Fruit fly (Drosophila melanogaster) whole organism, embryonic: Measurements from ENCODE around the gene CG46460.

Experiments
- Bgb ChIP-seq: fragments of 200-800 bp; sonication (Bioruptor generic); IDR thresholded peaks from 2 replicates; pipeline ENCODE4 v1.3.6; 2022; ENCODE audit warnings: missing biosample characterization, missing genetic modification characterization; ENCODE audit not compliant: partially characterized antibody
- Blimp-1 ChIP-seq: fragments of 200-800 bp; sonication (Bioruptor generic); optimal IDR thresholded peaks from 3 replicates; lab custom pipeline; 2018; ENCODE audit warnings: missing biosample characterization, missing genetic modification characterization, mild to moderate bottlenecking, moderate library complexity, missing genetic modification reagents
- BtbVII ChIP-seq: fragments of 200-800 bp; sonication (Bioruptor generic); optimal IDR thresholded peaks from 3 replicates; lab custom pipeline; 2017; ENCODE audit warnings: missing biosample characterization, mild to moderate bottlenecking, missing genetic modification characterization
- CG1024 ChIP-seq: fragments of 200-800 bp; sonication (Bioruptor generic); IDR thresholded peaks from 2 replicates; pipeline ENCODE4 v1.3.6; 2022; ENCODE audit warnings: missing biosample characterization, missing genetic modification characterization
- CG10565 ChIP-seq: fragments of 200-800 bp; sonication (Bioruptor generic); optimal IDR thresholded peaks from 3 replicates; lab custom pipeline; 2016; ENCODE audit warnings: missing biosample characterization, mild to moderate bottlenecking, missing genetic modification characterization
- CG13287 ChIP-seq: fragments of 200-800 bp; sonication (Bioruptor generic); IDR thresholded peaks from 2 replicates; pipeline ENCODE4 v1.3.6; 2022; ENCODE audit warnings: missing biosample characterization, missing genetic modification characterization; ENCODE audit not compliant: partially characterized antibody
- CG13424 ChIP-seq: fragments of 200-800 bp; sonication (Bioruptor generic); optimal IDR thresholded peaks from 2 replicates; lab custom pipeline; 2019; ENCODE audit warnings: missing biosample characterization, mild to moderate bottlenecking, missing genetic modification characterization, moderate library complexity
- CG13624 ChIP-seq: fragments of 200-800 bp; sonication (Bioruptor generic); optimal IDR thresholded peaks from 2 replicates; lab custom pipeline; 2016; ENCODE audit warnings: missing biosample characterization, missing genetic modification characterization
- CG13894 ChIP-seq: fragments of 200-800 bp; sonication (Bioruptor generic); optimal IDR thresholded peaks from 3 replicates; lab custom pipeline; 2018; ENCODE audit warnings: missing biosample characterization, mild to moderate bottlenecking, missing genetic modification characterization, moderate library complexity
- CG16813 ChIP-seq: fragments of 200-800 bp; sonication (Bioruptor generic); IDR thresholded peaks from 3 replicates; pipeline ENCODE4 v1.3.6; 2022; ENCODE audit warnings: missing biosample characterization, missing genetic modification characterization; ENCODE audit not compliant: partially characterized antibody
- CG16863 ChIP-seq: fragments of 200-800 bp; sonication (Bioruptor generic); optimal IDR thresholded peaks from 3 replicates; lab custom pipeline; 2016; ENCODE audit warnings: missing biosample characterization, missing genetic modification characterization
- CG17186 ChIP-seq: fragments of 200-800 bp; sonication (Bioruptor generic); optimal IDR thresholded peaks from 3 replicates; lab custom pipeline; 2017; ENCODE audit warnings: missing biosample characterization, missing genetic modification reagents, missing genetic modification characterization
- CG17328 ChIP-seq: fragments of 200-800 bp; sonication (Bioruptor generic); IDR thresholded peaks from 2 replicates; pipeline ENCODE4 v1.3.6; 2022; ENCODE audit warnings: missing biosample characterization, missing genetic modification characterization
- CG18599 ChIP-seq: fragments of 200-800 bp; sonication (Bioruptor generic); optimal IDR thresholded peaks from 3 replicates; lab custom pipeline; 2017; ENCODE audit warnings: missing biosample characterization, missing genetic modification characterization, mild to moderate bottlenecking, moderate library complexity, missing genetic modification reagents
- CG34422 ChIP-seq: fragments of 200-800 bp; sonication (Bioruptor generic); IDR thresholded peaks from 3 replicates; pipeline ENCODE4 v1.3.6; 2022; ENCODE audit warnings: missing biosample characterization, missing genetic modification characterization
- CG3995 ChIP-seq: fragments of 200-800 bp; sonication (Bioruptor generic); optimal IDR thresholded peaks from 3 replicates; lab custom pipeline; 2016; ENCODE audit warnings: missing biosample characterization, missing genetic modification characterization
- CG42726 ChIP-seq: fragments of 200-800 bp; sonication (Bioruptor generic); IDR thresholded peaks from 2 replicates; pipeline ENCODE4 v1.3.6; 2022; ENCODE audit warnings: missing biosample characterization, missing genetic modification characterization; ENCODE audit not compliant: partially characterized antibody
- CG6175 ChIP-seq: fragments of 200-800 bp; sonication (Bioruptor generic); IDR thresholded peaks from 3 replicates; pipeline ENCODE4 v1.3.6; 2022; ENCODE audit warnings: missing biosample characterization, missing genetic modification characterization
- CG7556 ChIP-seq: fragments of 200-800 bp; sonication (Bioruptor generic); optimal IDR thresholded peaks from 2 replicates; lab custom pipeline; 2017; ENCODE audit warnings: missing biosample characterization, mild to moderate bottlenecking, missing genetic modification characterization
- CG7987 ChIP-seq: fragments of 200-800 bp; sonication (Bioruptor generic); optimal IDR thresholded peaks from 2 replicates; lab custom pipeline; 2018; ENCODE audit warnings: missing biosample characterization, mild to moderate bottlenecking, missing genetic modification characterization, moderate library complexity
- CG9797 ChIP-seq: fragments of 200-800 bp; sonication (Bioruptor generic); optimal IDR thresholded peaks from 3 replicates; lab custom pipeline; 2018; ENCODE audit warnings: missing biosample characterization, mild to moderate bottlenecking, missing genetic modification characterization
- Dad ChIP-seq: fragments of 200-800 bp; sonication (Bioruptor generic); optimal IDR thresholded peaks from 3 replicates; lab custom pipeline; 2016; ENCODE audit warnings: missing biosample characterization, missing genetic modification characterization
- Doc2 ChIP-seq: fragments of 200-800 bp; sonication (Bioruptor generic); IDR thresholded peaks from 2 replicates; pipeline ENCODE4 v1.3.6; 2022; ENCODE audit warnings: missing biosample characterization, missing genetic modification characterization
- Elba2 ChIP-seq: fragments of 200-800 bp; sonication (Bioruptor generic); optimal IDR thresholded peaks from 3 replicates; lab custom pipeline; 2016; ENCODE audit warnings: missing biosample characterization, missing genetic modification characterization
- HLHmδ ChIP-seq: fragments of 200-800 bp; sonication (Bioruptor generic); optimal IDR thresholded peaks from 2 replicates; lab custom pipeline; 2018; ENCODE audit warnings: missing biosample characterization, mild to moderate bottlenecking, missing genetic modification characterization, moderate library complexity
- Hr51 ChIP-seq, 2 experiments: fragments of 200-800 bp; sonication (Bioruptor generic); optimal IDR thresholded peaks; 2 replicates in 1 of 2; 3 replicates in 1 of 2; lab custom pipeline; 2016 to 2018; ENCODE audit warnings: missing biosample characterization in 2 of 2, missing genetic modification characterization in 2 of 2, mild to moderate bottlenecking in 1 of 2, moderate library complexity in 1 of 2
- Hr78 ChIP-seq, 2 experiments: fragments of 200-800 bp in 1 of 2; fragments of >200 bp in 1 of 2; sonication (Bioruptor generic) in 1 of 2; optimal IDR thresholded peaks; 2 replicates each; lab custom pipeline; 2017 to 2019; ENCODE audit warnings: missing biosample characterization in 2 of 2, missing genetic modification characterization in 2 of 2, mild to moderate bottlenecking in 1 of 2, moderate library complexity in 1 of 2
- Jarid2 ChIP-seq: fragments of 200-800 bp; sonication (Bioruptor generic); optimal IDR thresholded peaks from 3 replicates; lab custom pipeline; 2017; ENCODE audit warnings: mild to moderate bottlenecking, missing biosample characterization, missing genetic modification reagents, missing genetic modification characterization
- Mrtf ChIP-seq: fragments of 200-800 bp; sonication (Bioruptor generic); IDR thresholded peaks from 3 replicates; pipeline ENCODE4 v1.3.6; 2022; ENCODE audit warnings: missing biosample characterization, missing genetic modification characterization
- PHDP ChIP-seq: fragments of 200-800 bp; sonication (Bioruptor generic); optimal IDR thresholded peaks from 3 replicates; lab custom pipeline; 2018; ENCODE audit warnings: missing biosample characterization, mild to moderate bottlenecking, missing genetic modification characterization, moderate library complexity
- Scr ChIP-seq: fragments of 200-800 bp; sonication (Bioruptor generic); IDR thresholded peaks from 2 replicates; pipeline ENCODE4 v1.3.6; 2022; ENCODE audit warnings: missing biosample characterization, missing genetic modification characterization; ENCODE audit not compliant: partially characterized antibody
- Side ChIP-seq: fragments of 200-800 bp; sonication (Bioruptor generic); optimal IDR thresholded peaks from 2 replicates; lab custom pipeline; 2016; ENCODE audit warnings: missing biosample characterization, missing genetic modification characterization
- Sry-δ ChIP-seq: fragments of 200-800 bp; sonication (Bioruptor generic); optimal IDR thresholded peaks from 2 replicates; lab custom pipeline; 2016; ENCODE audit warnings: missing biosample characterization, missing genetic modification characterization
- Trl ChIP-seq, 3 experiments: fragments of >200 bp in 2 of 3; fragments of 200-800 bp in 1 of 3; sonication (Bioruptor generic) in 1 of 3; optimal IDR thresholded peaks; 2 replicates in 1 of 3; 3 replicates in 2 of 3; lab custom pipeline; 2016 to 2017; ENCODE audit warnings: missing biosample characterization in 1 of 3, missing genetic modification characterization in 1 of 3
- al ChIP-seq: fragments of 200-800 bp; sonication (Bioruptor generic); IDR thresholded peaks from 2 replicates; pipeline ENCODE4 v1.3.6; 2022; ENCODE audit warnings: missing biosample characterization, missing genetic modification characterization
- ash1 ChIP-seq: fragments of 200-800 bp; sonication (Bioruptor generic); optimal IDR thresholded peaks from 2 replicates; lab custom pipeline; 2018; ENCODE audit warnings: missing biosample characterization, mild to moderate bottlenecking, missing genetic modification characterization
- croc ChIP-seq: fragments of 200-800 bp; sonication (Bioruptor generic); conservative IDR thresholded peaks from 3 replicates; pipeline ENCODE4 v1.3.6; 2022; ENCODE audit warnings: missing biosample characterization, missing genetic modification characterization
- dmrt11E ChIP-seq: fragments of 200-800 bp; sonication (Bioruptor generic); optimal IDR thresholded peaks from 3 replicates; lab custom pipeline; 2018; ENCODE audit warnings: missing biosample characterization, mild to moderate bottlenecking, missing genetic modification characterization, moderate library complexity
- fd102C ChIP-seq: fragments of 200-800 bp; sonication (Bioruptor generic); optimal IDR thresholded peaks from 2 replicates; lab custom pipeline; 2018; ENCODE audit warnings: missing biosample characterization, mild to moderate bottlenecking, missing genetic modification characterization, moderate library complexity
- klu ChIP-seq: fragments of 200-800 bp; sonication (Bioruptor generic); IDR thresholded peaks from 2 replicates; pipeline ENCODE4 v1.3.6; 2022; ENCODE audit warnings: missing biosample characterization, missing genetic modification characterization
- nerfin-1 ChIP-seq: fragments of 200-800 bp; sonication (Bioruptor generic); optimal IDR thresholded peaks from 3 replicates; lab custom pipeline; 2019; ENCODE audit warnings: missing biosample characterization, mild to moderate bottlenecking, missing genetic modification characterization, moderate library complexity
- oc ChIP-seq: fragments of 200-800 bp; sonication (Bioruptor generic); optimal IDR thresholded peaks from 2 replicates; lab custom pipeline; 2018; ENCODE audit warnings: missing biosample characterization, mild to moderate bottlenecking, missing genetic modification characterization, moderate library complexity
- org-1 ChIP-seq: fragments of 200-800 bp; sonication (Bioruptor generic); optimal IDR thresholded peaks from 2 replicates; lab custom pipeline; 2017; ENCODE audit warnings: missing biosample characterization, missing genetic modification characterization
- pita ChIP-seq: fragments of 200-800 bp; sonication (Bioruptor generic); optimal IDR thresholded peaks from 2 replicates; lab custom pipeline; 2017; ENCODE audit warnings: missing biosample characterization, mild to moderate bottlenecking, missing genetic modification characterization
- ro ChIP-seq: fragments of 200-800 bp; sonication (Bioruptor generic); IDR thresholded peaks from 2 replicates; pipeline ENCODE4 v1.3.6; 2022; ENCODE audit warnings: missing biosample characterization, missing genetic modification characterization
- sens ChIP-seq: fragments of 200-800 bp; sonication (Bioruptor generic); peaks from one replicate; lab custom pipeline; 2016; ENCODE audit warnings: missing biosample characterization, missing genetic modification characterization
- shn ChIP-seq: fragments of 200-800 bp; sonication (Bioruptor generic); optimal IDR thresholded peaks from 3 replicates; lab custom pipeline; 2016; ENCODE audit warnings: missing biosample characterization, missing genetic modification characterization
- sim ChIP-seq: fragments of 200-800 bp; sonication (Bioruptor generic); IDR thresholded peaks from 2 replicates; pipeline ENCODE4 v1.3.6; 2022; ENCODE audit warnings: missing biosample characterization, missing genetic modification characterization
- ttk ChIP-seq: fragments of 200-800 bp; sonication (Bioruptor generic); IDR thresholded peaks from 2 replicates; pipeline ENCODE4 v2.1.2; 2022; ENCODE audit warnings: missing biosample characterization, missing genetic modification characterization
- yki ChIP-seq: fragments of >200 bp; optimal IDR thresholded peaks from 3 replicates; lab custom pipeline; 2018

Gene CG46460

DNA sequence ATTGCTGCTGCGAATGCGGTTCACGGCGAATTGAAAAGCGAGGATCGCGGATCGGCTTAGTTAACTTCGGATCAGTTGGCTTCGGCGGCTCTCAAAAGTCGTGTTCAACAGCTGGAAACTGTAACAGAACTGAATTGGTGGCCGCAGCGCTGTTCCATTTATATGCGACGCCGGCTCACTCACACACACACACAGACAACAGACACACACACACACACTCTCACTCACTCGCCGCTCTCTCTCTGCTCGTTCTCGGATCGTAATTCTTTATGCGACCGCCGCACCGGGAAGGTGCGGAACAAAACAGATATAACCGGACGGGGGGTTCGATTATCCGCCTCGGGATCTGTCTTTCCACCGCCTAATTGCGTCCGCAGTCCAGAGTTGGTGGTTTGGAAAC is at the start of gene CG46460 (continued):
- TF ChIP-seq PHDP (tag; lab: Kevin White, UChicago), result no peak
- TF ChIP-seq CG17186, result no peak
- TF ChIP-seq Jarid2, result peak; percentile 84
- peak; percentile 22 for TF ChIP-seq HLHmδ (GFP tag; lab: Kevin White, UChicago)
- no peak for TF ChIP-seq Hr51 (GFP tag; optimal IDR thresholded peaks at IDR 0.05; lab: Kevin White, UChicago)
- peak; percentile 36; the same call in 1 of the 2 replicates for TF ChIP-seq CG13287
- TF ChIP-seq BtbVII (GFP tag; lab: Kevin White, UChicago), result no peak
- no peak for TF ChIP-seq dmrt11E (tag; lab: Kevin White, UChicago)
- no peak for TF ChIP-seq ttk (GFP tag; lab: Robert Waterston, UW)
- no peak for TF ChIP-seq CG7987
- no peak for TF ChIP-seq Mrtf
- no peak for TF ChIP-seq al (GFP tag; lab: Robert Waterston, UW)
- TF ChIP-seq Hr78 (GFP tag; optimal IDR thresholded peaks at IDR 0.05; lab: Kevin White, UChicago), result no peak
- no peak for TF ChIP-seq klu (GFP tag; lab: Robert Waterston, UW)
- no peak for TF ChIP-seq CG13624 (GFP tag; lab: Kevin White, UChicago)
- no peak for TF ChIP-seq pita
- TF ChIP-seq Trl (optimal IDR thresholded peaks at IDR 0.05; lab: Kevin White, UChicago), result peak; percentile 55 to 67
- TF ChIP-seq Trl (GFP tag; optimal IDR thresholded peaks at IDR 0.05; lab: Kevin White, UChicago), result no peak
- TF ChIP-seq shn, result no peak
- TF ChIP-seq ash1 (GFP tag; lab: Kevin White, UChicago), result no peak
- no peak for TF ChIP-seq Dad (GFP tag; lab: Kevin White, UChicago)
- TF ChIP-seq CG16813 (GFP tag; lab: Robert Waterston, UW), result 0 out of 3 replicates have a peak, but pooled peaks have one; percentile 32
- no peak for TF ChIP-seq CG18599 (GFP tag; lab: Kevin White, UChicago)
- TF ChIP-seq Scr (GFP tag; lab: Robert Waterston, UW), result 0 out of 2 replicates have a peak, but pooled peaks have one; percentile 22
- no peak for TF ChIP-seq CG42726
- 0 out of 3 replicates have a peak, but pooled peaks have one; percentile 36 for TF ChIP-seq CG34422
- no peak for TF ChIP-seq CG7556
- no peak for TF ChIP-seq Elba2 (GFP tag; lab: Kevin White, UChicago)
- no peak for TF ChIP-seq Doc2 (GFP tag; lab: Robert Waterston, UW)
- TF ChIP-seq ro, result no peak
- no peak for TF ChIP-seq Bgb (GFP tag; lab: Robert Waterston, UW)

DNA sequence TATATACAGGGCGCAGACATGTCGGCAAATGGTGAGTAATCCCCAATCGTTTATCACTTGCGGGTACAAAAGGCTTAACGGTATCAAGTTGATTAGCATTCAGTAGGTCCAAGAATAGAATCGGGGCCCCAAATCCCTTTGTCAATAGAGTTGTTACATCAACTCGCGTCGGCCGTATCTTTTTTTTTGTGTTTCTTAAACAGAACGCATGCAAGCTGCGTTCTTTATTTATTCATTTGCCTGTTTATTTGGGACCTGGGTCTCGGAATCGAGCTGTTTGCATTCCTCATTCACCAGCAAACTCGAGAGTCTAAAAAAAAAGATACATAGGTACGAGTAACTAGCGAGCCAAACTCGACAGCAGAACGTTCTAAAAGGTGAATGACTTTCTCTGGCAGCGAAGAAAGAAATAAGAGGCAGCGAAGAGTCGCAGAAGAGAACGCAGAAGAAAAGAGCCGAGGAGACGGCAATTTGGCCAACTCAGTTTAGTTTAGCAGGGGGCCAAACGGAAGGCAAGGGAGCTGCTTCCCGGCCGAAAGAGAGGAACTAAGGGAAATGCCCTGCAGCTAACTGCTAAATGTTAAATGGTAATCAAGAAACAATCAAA is 45.2 kb upstream of the CG46460 start:
- TF ChIP-seq croc (GFP tag; lab: Robert Waterston, UW) (no peak), CG13894 (tag; lab: Kevin White, UChicago) (no peak), sens (GFP tag; lab: Kevin White, UChicago) (peak; percentile 86), Blimp-1 (GFP tag; lab: Kevin White, UChicago) (peak; percentile 64), CG3995 (no peak), CG16863 (GFP tag; lab: Kevin White, UChicago) (peak; percentile 2), oc (tag; lab: Kevin White, UChicago) (peak; percentile 19), Sry-δ (GFP tag; lab: Kevin White, UChicago) (no peak), fd102C (GFP tag; lab: Kevin White, UChicago) (peak; percentile 15), CG1024 (GFP tag; lab: Robert Waterston, UW) (no peak), Side (GFP tag; lab: Kevin White, UChicago) (peak; percentile 33), org-1 (peak; percentile 9), nerfin-1 (tag; lab: Kevin White, UChicago) (peak; percentile 6), CG9797 (GFP tag; lab: Kevin White, UChicago) (no peak), CG6175 (GFP tag; lab: Robert Waterston, UW) (no peak), CG17328 (GFP tag; lab: Robert Waterston, UW) (no peak), CG13424 (tag; lab: Kevin White, UChicago) (peak; percentile 13), sim (GFP tag; lab: Robert Waterston, UW) (0 out of 2 replicates have a peak, but pooled peaks have one; percentile 18), Doc2 (GFP tag; lab: Robert Waterston, UW) (no peak), yki (no peak), CG10565 (GFP tag; lab: Kevin White, UChicago) (no peak)
